Fruit fly (Drosophila melanogaster) whole organism, embryonic: Measurements from ENCODE around the gene CG33795.

Experiments
- Antp ChIP-seq: fragments of 200-800 bp; sonication (Bioruptor generic); optimal IDR thresholded peaks from 3 replicates; lab custom pipeline; 2016; ENCODE audit warnings: missing biosample characterization, missing genetic modification characterization
- CG14860 ChIP-seq: fragments of 200-800 bp; sonication (Bioruptor generic); IDR thresholded peaks from 3 replicates; pipeline ENCODE4 v1.3.6; 2022; ENCODE audit warnings: missing biosample characterization, missing genetic modification characterization; ENCODE audit not compliant: partially characterized antibody
- CG18262 ChIP-seq: fragments of 200-800 bp; optimal IDR thresholded peaks from 3 replicates; lab custom pipeline; 2019; ENCODE audit warnings: missing biosample characterization, mild to moderate bottlenecking, missing genetic modification characterization, moderate library complexity
- CG2120 ChIP-seq: fragments of 200-800 bp; sonication (Bioruptor generic); optimal IDR thresholded peaks from 3 replicates; lab custom pipeline; 2016; ENCODE audit warnings: missing biosample characterization, missing genetic modification characterization
- CG30020 ChIP-seq: fragments of 200-800 bp; optimal IDR thresholded peaks from 2 replicates; lab custom pipeline; 2019; ENCODE audit warnings: missing biosample characterization, mild to moderate bottlenecking, missing genetic modification characterization, moderate library complexity
- CG32767 ChIP-seq: fragments of 200-800 bp; sonication (Bioruptor generic); IDR thresholded peaks from 2 replicates; pipeline ENCODE4 v1.3.6; 2022; ENCODE audit warnings: missing biosample characterization, missing genetic modification characterization
- CG4328 ChIP-seq: fragments of 200-800 bp; sonication (Bioruptor generic); optimal IDR thresholded peaks from 3 replicates; lab custom pipeline; 2017; ENCODE audit warnings: missing biosample characterization, missing genetic modification reagents, missing genetic modification characterization
- NfI ChIP-seq: fragments of 200-800 bp; sonication (Bioruptor generic); optimal IDR thresholded peaks from 3 replicates; lab custom pipeline; 2018; ENCODE audit warnings: missing biosample characterization, mild to moderate bottlenecking, missing genetic modification characterization, moderate library complexity
- stwl ChIP-seq: fragments of 200-800 bp; sonication (Bioruptor generic); optimal IDR thresholded peaks from 3 replicates; lab custom pipeline; 2018; ENCODE audit warnings: missing biosample characterization, mild to moderate bottlenecking, missing genetic modification characterization, moderate library complexity

DNA sequence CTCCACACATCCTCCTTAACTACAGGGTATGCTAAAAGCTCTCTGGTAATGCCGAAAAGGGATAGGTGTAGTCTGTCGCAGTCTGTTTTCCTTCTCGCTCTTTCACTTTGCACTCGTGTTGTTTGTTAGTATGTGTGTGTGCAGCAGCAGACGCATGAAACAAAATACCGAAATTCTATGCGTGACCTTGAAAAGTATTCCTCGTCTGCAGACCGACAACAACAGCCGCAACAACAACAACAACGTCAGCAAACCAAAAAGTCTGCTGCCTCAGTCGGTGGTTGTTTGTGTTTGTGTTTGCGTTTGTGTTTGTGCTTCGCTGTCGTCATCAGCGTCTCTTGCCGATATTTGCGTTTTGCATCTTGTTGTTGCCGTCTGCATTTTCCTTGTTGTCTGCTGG is 7.3 kb upstream of the CG33795 start:
- TF ChIP-seq CG4328 (no peak), NfI (GFP tag; lab: Kevin White, UChicago) (no peak), stwl (tag; lab: Kevin White, UChicago) (peak; percentile 0), CG2120 (GFP tag; lab: Kevin White, UChicago) (no peak), Antp (no peak), CG30020 (no peak), CG32767 (GFP tag; lab: Robert Waterston, UW) (no peak), CG18262 (tag; lab: Kevin White, UChicago) (no peak), CG14860 (GFP tag; lab: Robert Waterston, UW) (no peak)
